Worm (Caenorhabditis elegans) whole organism, young adult: ENCODE measurements around the gene nhr-32.
A peak's percentile ranks its signal among the peaks of the same experiment; 100 is the strongest.

Source experiments
- B0019.2 ChIP-seq: fragments of 200-800 bp; sonication (Bioruptor generic); conservative IDR thresholded peaks from 2 replicates; pipeline ENCODE4 v1.3.6; 2022; ENCODE audit warnings: missing genetic modification reagents, missing genetic modification characterization, missing compliant biosample characterization
- B0261.1 ChIP-seq: sonication (generic microtip); optimal IDR thresholded peaks from 2 replicates; lab custom pipeline; 2016; ENCODE audit warnings: mild to moderate bottlenecking, missing genetic modification characterization, moderate library complexity, missing compliant biosample characterization
- C06A6.2 ChIP-seq: fragments of 200-800 bp; sonication (Bioruptor generic); conservative IDR thresholded peaks from 2 replicates; pipeline ENCODE4 v1.3.6; 2022; ENCODE audit warnings: missing genetic modification characterization, missing compliant biosample characterization
- D2030.7 ChIP-seq: fragments of 200-800 bp; sonication (Bioruptor generic); IDR thresholded peaks from 2 replicates; pipeline ENCODE4 v1.3.6; 2022; ENCODE audit warnings: missing genetic modification reagents, missing genetic modification characterization, missing compliant biosample characterization
- F10E7.11 ChIP-seq: sonication (generic microtip); optimal IDR thresholded peaks from 2 replicates; lab custom pipeline; 2017; ENCODE audit warnings: mild to moderate bottlenecking, missing genetic modification characterization, moderate library complexity, missing compliant biosample characterization
- F23B12.7 ChIP-seq: sonication (generic microtip); optimal IDR thresholded peaks from 2 replicates; lab custom pipeline; 2017; ENCODE audit warnings: missing genetic modification characterization, mild to moderate bottlenecking, missing compliant biosample characterization, antibody characterized with exemption, moderate library complexity; ENCODE audit not compliant: insufficient read depth
- F52B5.7 ChIP-seq: sonication (generic microtip); optimal IDR thresholded peaks from 2 replicates; lab custom pipeline; 2016; ENCODE audit warnings: mild to moderate bottlenecking, missing genetic modification characterization, missing compliant biosample characterization
- F57A8.1 ChIP-seq: fragments of 200-800 bp; sonication (Bioruptor generic); optimal IDR thresholded peaks from 2 replicates; lab custom pipeline; 2018; ENCODE audit warnings: mild to moderate bottlenecking, missing genetic modification characterization, moderate library complexity, missing compliant biosample characterization
- F57C9.4 ChIP-seq: sonication (generic microtip); optimal IDR thresholded peaks from 2 replicates; lab custom pipeline; 2017; ENCODE audit warnings: mild to moderate bottlenecking, missing genetic modification characterization, missing compliant biosample characterization
- K12H6.12 ChIP-seq: fragments of 200-800 bp; sonication (Bioruptor generic); optimal IDR thresholded peaks from 2 replicates; lab custom pipeline; 2018; ENCODE audit warnings: mild to moderate bottlenecking, missing genetic modification characterization, missing compliant biosample characterization
- T26A5.8 ChIP-seq: sonication (generic microtip); optimal IDR thresholded peaks from 2 replicates; lab custom pipeline; 2016; ENCODE audit warnings: missing genetic modification characterization, missing compliant biosample characterization
- Y53F4B.3 ChIP-seq: fragments of 200-800 bp; sonication (Bioruptor generic); IDR thresholded peaks from 2 replicates; pipeline ENCODE4 v1.3.6; 2022; ENCODE audit warnings: missing genetic modification reagents, missing genetic modification characterization, missing compliant biosample characterization
- Y95B8A.8 ChIP-seq: fragments of 200-800 bp; sonication (Bioruptor generic); IDR thresholded peaks from 2 replicates; pipeline ENCODE4 v1.3.6; 2022; ENCODE audit warnings: missing genetic modification reagents, missing genetic modification characterization, missing compliant biosample characterization
- ZK185.1 ChIP-seq: sonication (generic microtip); optimal IDR thresholded peaks from 2 replicates; lab custom pipeline; 2016; ENCODE audit warnings: mild to moderate bottlenecking, missing genetic modification characterization, missing compliant biosample characterization; ENCODE audit not compliant: poor library complexity, severe bottlenecking
- aptf-3 ChIP-seq: fragments of 200-800 bp; sonication (Bioruptor generic); IDR thresholded peaks from 2 replicates; pipeline ENCODE4 v1.3.6; 2022; ENCODE audit warnings: missing genetic modification characterization, missing compliant biosample characterization
- attf-3 ChIP-seq: fragments of 200-800 bp; sonication (Bioruptor generic); conservative IDR thresholded peaks from 2 replicates; pipeline ENCODE4 v1.3.6; 2022; ENCODE audit warnings: missing genetic modification reagents, missing genetic modification characterization, missing compliant biosample characterization
- attf-5 ChIP-seq: fragments of 200-800 bp; sonication (Bioruptor generic); optimal IDR thresholded peaks from 2 replicates; lab custom pipeline; 2018; ENCODE audit warnings: mild to moderate bottlenecking, missing genetic modification characterization, missing compliant biosample characterization
- ccch-3 ChIP-seq: fragments of 200-800 bp; sonication (Bioruptor generic); optimal IDR thresholded peaks from 2 replicates; lab custom pipeline; 2018; ENCODE audit warnings: mild to moderate bottlenecking, missing genetic modification characterization, missing compliant biosample characterization
- cebp-1 ChIP-seq, 2 experiments: fragments of 200-800 bp in 1 of 2; sonication (Bioruptor generic) in 1 of 2; sonication (generic microtip) in 1 of 2; IDR thresholded peaks in 1 of 2; optimal IDR thresholded peaks in 1 of 2; 2 replicates each; pipeline versions ENCODE4 v1.3.6 to Lab custom; 2017 to 2022; ENCODE audit warnings: missing compliant biosample characterization in 2 of 2, missing genetic modification characterization in 2 of 2, mild to moderate bottlenecking in 1 of 2, missing genetic modification reagents in 1 of 2, moderate library complexity in 1 of 2
- ceh-27 ChIP-seq: fragments of 200-800 bp; sonication (Bioruptor generic); optimal IDR thresholded peaks from 2 replicates; lab custom pipeline; 2018; ENCODE audit warnings: mild to moderate bottlenecking, missing genetic modification characterization, moderate library complexity, missing compliant biosample characterization
- ceh-40 ChIP-seq: fragments of 200-800 bp; sonication (Bioruptor generic); IDR thresholded peaks from 2 replicates; pipeline ENCODE4 v1.3.6; 2022; ENCODE audit warnings: missing genetic modification characterization, missing compliant biosample characterization
- ceh-91 ChIP-seq: fragments of 200-800 bp; sonication (Bioruptor generic); IDR thresholded peaks from 2 replicates; pipeline ENCODE4 v1.3.6; 2022; ENCODE audit warnings: missing genetic modification reagents, missing genetic modification characterization, missing compliant biosample characterization
- die-1 ChIP-seq: sonication (generic microtip); optimal IDR thresholded peaks from 2 replicates; lab custom pipeline; 2016; ENCODE audit warnings: missing genotype, mild to moderate bottlenecking, missing genetic modification characterization, missing compliant biosample characterization
- dox-1 ChIP-seq: fragments of 200-800 bp; sonication (Bioruptor generic); IDR thresholded peaks from 2 replicates; pipeline ENCODE4 v1.3.6; 2022; ENCODE audit warnings: missing genetic modification reagents, missing genetic modification characterization, missing compliant biosample characterization
- dpff-1 ChIP-seq: sonication (generic microtip); optimal IDR thresholded peaks from 2 replicates; lab custom pipeline; 2017; ENCODE audit warnings: mild to moderate bottlenecking, missing genetic modification characterization, missing compliant biosample characterization
- dpl-1 ChIP-seq: fragments of 150-350 bp; optimal IDR thresholded peaks from 2 replicates; lab custom pipeline; 2014; ENCODE audit warnings: missing biosample characterization, missing genetic modification reagents, missing genetic modification characterization
- egl-18 ChIP-seq: fragments of 200-800 bp; sonication (Bioruptor generic); IDR thresholded peaks from 2 replicates; pipeline ENCODE4 v1.3.6; 2022; ENCODE audit warnings: missing genetic modification reagents, missing genetic modification characterization, missing compliant biosample characterization
- hlh-12 ChIP-seq: sonication (generic microtip); optimal IDR thresholded peaks from 2 replicates; lab custom pipeline; 2016; ENCODE audit warnings: missing genetic modification characterization, missing compliant biosample characterization
- hmg-1.2 ChIP-seq: fragments of 200-800 bp; sonication (Bioruptor generic); IDR thresholded peaks from 2 replicates; pipeline ENCODE4 v1.3.6; 2022; ENCODE audit warnings: missing genetic modification reagents, missing genetic modification characterization, missing compliant biosample characterization
- let-607 ChIP-seq, 2 experiments: fragments of 200-800 bp in 1 of 2; sonication (Bioruptor generic) in 1 of 2; sonication (generic microtip) in 1 of 2; optimal IDR thresholded peaks; 2 replicates each; lab custom pipeline; 2016 to 2018; ENCODE audit warnings: mild to moderate bottlenecking in 2 of 2, missing compliant biosample characterization in 2 of 2, missing genetic modification characterization in 2 of 2, moderate library complexity in 2 of 2, missing genotype in 1 of 2
- lin-26 ChIP-seq: fragments of 200-800 bp; sonication (Bioruptor generic); IDR thresholded peaks from 2 replicates; pipeline ENCODE4 v1.3.6; 2022; ENCODE audit warnings: missing genetic modification reagents, missing genetic modification characterization, missing compliant biosample characterization
- lin-54 ChIP-seq: fragments of 200-800 bp; sonication (Bioruptor generic); optimal IDR thresholded peaks from 2 replicates; lab custom pipeline; 2018; ENCODE audit warnings: mild to moderate bottlenecking, missing genetic modification characterization, missing compliant biosample characterization
- lir-1 ChIP-seq: fragments of 200-800 bp; sonication (Bioruptor generic); conservative IDR thresholded peaks from 2 replicates; pipeline ENCODE4 v1.3.6; 2022; ENCODE audit warnings: missing genetic modification reagents, missing genetic modification characterization, missing compliant biosample characterization
- lsy-27 ChIP-seq: sonication (generic microtip); optimal IDR thresholded peaks from 2 replicates; lab custom pipeline; 2017; ENCODE audit warnings: missing genetic modification characterization, mild to moderate bottlenecking, missing compliant biosample characterization, antibody characterized with exemption, missing genotype, borderline replicate concordance; ENCODE audit not compliant: insufficient read depth
- mcd-1 ChIP-seq: fragments of 200-800 bp; sonication (Bioruptor generic); IDR thresholded peaks from 2 replicates; pipeline ENCODE4 v1.3.6; 2022; ENCODE audit warnings: missing genetic modification reagents, missing genetic modification characterization, missing compliant biosample characterization
- nfyb-1 ChIP-seq: fragments of 200-800 bp; sonication (Bioruptor generic); IDR thresholded peaks from 2 replicates; pipeline ENCODE4 v1.3.6; 2022; ENCODE audit warnings: missing genetic modification reagents, missing genetic modification characterization, missing compliant biosample characterization
- nhr-27 ChIP-seq: fragments of 200-800 bp; sonication (Bioruptor generic); optimal IDR thresholded peaks from 2 replicates; lab custom pipeline; 2018; ENCODE audit warnings: mild to moderate bottlenecking, missing genetic modification characterization, moderate library complexity, missing compliant biosample characterization
- nhr-80 ChIP-seq: sonication (generic microtip); optimal IDR thresholded peaks from 2 replicates; lab custom pipeline; 2016; ENCODE audit warnings: missing genetic modification characterization, missing compliant biosample characterization
- sea-2 ChIP-seq: fragments of 200-800 bp; sonication (Bioruptor generic); IDR thresholded peaks from 2 replicates; pipeline ENCODE4 v1.3.6; 2022; ENCODE audit warnings: missing genetic modification characterization, missing compliant biosample characterization
- snpc-1.1 ChIP-seq: sonication (generic microtip); optimal IDR thresholded peaks from 2 replicates; lab custom pipeline; 2017; ENCODE audit warnings: missing genetic modification characterization, mild to moderate bottlenecking, missing compliant biosample characterization, antibody characterized with exemption, moderate library complexity, missing genotype, missing genetic modification reagents; ENCODE audit not compliant: insufficient read depth
- snpc-3.4 ChIP-seq: sonication (generic microtip); optimal IDR thresholded peaks from 2 replicates; lab custom pipeline; 2017; ENCODE audit warnings: missing genetic modification characterization, mild to moderate bottlenecking, missing compliant biosample characterization, antibody characterized with exemption, moderate library complexity, missing genotype, missing genetic modification reagents
- somi-1 ChIP-seq: fragments of 200-800 bp; sonication (Bioruptor generic); optimal IDR thresholded peaks from 2 replicates; lab custom pipeline; 2018; ENCODE audit warnings: mild to moderate bottlenecking, missing genetic modification characterization, missing compliant biosample characterization
- tbp1 ChIP-seq: fragments of 200-800 bp; sonication (Bioruptor generic); optimal IDR thresholded peaks from 2 replicates; lab custom pipeline; 2018; ENCODE audit warnings: mild to moderate bottlenecking, missing genetic modification characterization, missing compliant biosample characterization
- unc-62 ChIP-seq: fragments of 150-350 bp; optimal IDR thresholded peaks from 2 replicates; lab custom pipeline; 2014; ENCODE audit warnings: missing biosample characterization, missing genetic modification reagents, missing genetic modification characterization
- ztf-18 ChIP-seq: sonication (generic microtip); optimal IDR thresholded peaks from 2 replicates; lab custom pipeline; 2016; ENCODE audit warnings: missing genotype, mild to moderate bottlenecking, missing genetic modification characterization, missing compliant biosample characterization
- ztf-25 ChIP-seq: fragments of 200-800 bp; sonication (Bioruptor generic); IDR thresholded peaks from 2 replicates; pipeline ENCODE4 v1.3.6; 2022; ENCODE audit warnings: missing genetic modification reagents, missing genetic modification characterization, missing compliant biosample characterization

The nhr-32 gene

ce11 chrX:13220609-13221008, 31.2 kb upstream of the nhr-32 start:
- TF ChIP-seq hmg-1.2 (GFP tag; lab: Robert Waterston, UW) (no peak), ceh-27 (GFP tag; lab: Kevin White, UChicago) (peak; percentile 33)

- no peak for TF ChIP-seq T26A5.8
- no peak for TF ChIP-seq ceh-91 (GFP tag; lab: Robert Waterston, UW)
- TF ChIP-seq aptf-3 (GFP tag; lab: Robert Waterston, UW) = no peak
- no peak for TF ChIP-seq C06A6.2 (GFP tag; lab: Robert Waterston, UW)
- peak in 1 of 2 experiments; percentile 33 for TF ChIP-seq let-607 (tag; optimal IDR thresholded peaks at IDR 0.05; lab: Kevin White, UChicago)
- TF ChIP-seq F57A8.1 = no peak
- no peak for TF ChIP-seq F57C9.4 (tag; lab: Kevin White, UChicago)
- no peak for TF ChIP-seq ztf-18 (tag; lab: Kevin White, UChicago)
- no peak for TF ChIP-seq ceh-40
- TF ChIP-seq attf-5 (GFP tag; lab: Kevin White, UChicago) = no peak
- TF ChIP-seq hmg-1.2 (GFP tag; lab: Robert Waterston, UW) = no peak
- no peak for TF ChIP-seq snpc-1.1
- no peak for TF ChIP-seq attf-3 (GFP tag; lab: Robert Waterston, UW)
- TF ChIP-seq ccch-3 = no peak
- TF ChIP-seq somi-1 (GFP tag; lab: Kevin White, UChicago) = no peak
- no peak for TF ChIP-seq lir-1 (GFP tag; lab: Robert Waterston, UW)
- TF ChIP-seq die-1 (tag; lab: Kevin White, UChicago) = no peak
- TF ChIP-seq B0019.2 (GFP tag; lab: Robert Waterston, UW) = no peak
- no peak for TF ChIP-seq mcd-1 (GFP tag; lab: Robert Waterston, UW)
- no peak for TF ChIP-seq dpff-1 (tag; lab: Kevin White, UChicago)
- TF ChIP-seq Y95B8A.8 (GFP tag; lab: Robert Waterston, UW) = no peak
- peak; percentile 85 for TF ChIP-seq nhr-80 (tag; lab: Kevin White, UChicago)
- TF ChIP-seq ceh-27 (GFP tag; lab: Kevin White, UChicago) = no peak
- no peak for TF ChIP-seq lin-26 (GFP tag; lab: Robert Waterston, UW)
- no peak for TF ChIP-seq B0261.1 (tag; lab: Kevin White, UChicago)
- peak; percentile 51 for TF ChIP-seq dox-1
- no peak for TF ChIP-seq ZK185.1 (tag; lab: Kevin White, UChicago)
- TF ChIP-seq nhr-27 (tag; lab: Kevin White, UChicago) = no peak
- no peak for TF ChIP-seq D2030.7 (GFP tag; lab: Robert Waterston, UW)
- no peak for TF ChIP-seq sea-2 (GFP tag; lab: Robert Waterston, UW)
- TF ChIP-seq K12H6.12 (tag; lab: Kevin White, UChicago) = no peak
- no peak for TF ChIP-seq F10E7.11 (tag; lab: Kevin White, UChicago)
- no peak for TF ChIP-seq snpc-3.4 (tag; lab: Kevin White, UChicago)
- TF ChIP-seq nfyb-1 (GFP tag; lab: Robert Waterston, UW) = no peak
- TF ChIP-seq egl-18 = no peak
- TF ChIP-seq lsy-27 (tag; lab: Kevin White, UChicago) = no peak
- no peak for TF ChIP-seq hlh-12
- TF ChIP-seq Y53F4B.3 (GFP tag; lab: Robert Waterston, UW) = no peak
- no peak; the same call in 1 of the 2 replicates for TF ChIP-seq cebp-1 (GFP tag; IDR thresholded peaks at IDR 0.05; lab: Robert Waterston, UW)
- peak; percentile 36 for TF ChIP-seq cebp-1 (tag; optimal IDR thresholded peaks at IDR 0.05; lab: Kevin White, UChicago)
- peak; percentile 84 for TF ChIP-seq unc-62 (GFP tag; lab: Kevin White, UChicago)
- TF ChIP-seq ztf-25 (GFP tag; lab: Robert Waterston, UW) = no peak
- TF ChIP-seq dpl-1 (GFP tag; lab: Kevin White, UChicago) = no peak
- TF ChIP-seq tbp1 (GFP tag; lab: Kevin White, UChicago) = peak; percentile 3
- no peak for TF ChIP-seq F23B12.7 (tag; lab: Kevin White, UChicago)
- no peak for TF ChIP-seq lin-54 (GFP tag; lab: Kevin White, UChicago)
- TF ChIP-seq F52B5.7 (tag; lab: Kevin White, UChicago) = no peak
Measured at ce11 chrX:13221357-13221756, 30.4 kb upstream of the nhr-32 start, which contains the start of gene asp-4. TSS of gene asp-4 (minus strand) at chrX:13221462.
